Fruit fly (Drosophila melanogaster): Measurements from ENCODE around the gene alpha-Man-IIb.

DNA sequence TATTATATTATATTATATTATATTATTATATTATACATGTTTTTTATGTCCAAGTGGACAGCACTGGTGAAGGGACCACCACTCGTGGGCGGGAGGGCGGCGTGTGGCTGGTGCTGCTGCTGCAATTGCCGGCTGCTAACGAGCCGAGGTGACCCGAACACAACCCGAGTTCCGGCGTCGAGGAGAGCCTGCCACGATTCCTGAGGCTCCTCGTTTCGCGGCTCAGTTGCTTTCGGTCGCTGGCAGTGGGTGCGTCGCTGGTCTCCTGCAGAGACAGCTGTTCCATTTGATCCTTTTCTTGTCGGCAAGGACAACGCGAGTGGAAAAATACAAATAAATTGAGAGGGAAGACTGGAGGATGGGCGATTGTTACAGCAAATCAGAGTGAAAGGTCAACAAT is 6.3 kb downstream of the alpha-Man-IIb start:
- TF ChIP-seq kay (GFP tag; ENCODE audit: borderline replicate concordance) (no peak), bab1 (GFP tag; optimal IDR thresholded peaks at IDR 0.05) (no peak), CG14711 (tag; optimal IDR thresholded peaks at IDR 0.05) (no peak), CG7045 (GFP tag; optimal IDR thresholded peaks at IDR 0.05) (no peak), tj (GFP tag; optimal IDR thresholded peaks at IDR 0.05) (no peak), Mnt (GFP tag; optimal IDR thresholded peaks at IDR 0.05) (no peak), ovo (GFP tag; optimal IDR thresholded peaks at IDR 0.05) (no peak)

All from whole organism, adult.